Worm (Caenorhabditis elegans): ENCODE results near the gene cec-8.

The cec-8 gene

DNA sequence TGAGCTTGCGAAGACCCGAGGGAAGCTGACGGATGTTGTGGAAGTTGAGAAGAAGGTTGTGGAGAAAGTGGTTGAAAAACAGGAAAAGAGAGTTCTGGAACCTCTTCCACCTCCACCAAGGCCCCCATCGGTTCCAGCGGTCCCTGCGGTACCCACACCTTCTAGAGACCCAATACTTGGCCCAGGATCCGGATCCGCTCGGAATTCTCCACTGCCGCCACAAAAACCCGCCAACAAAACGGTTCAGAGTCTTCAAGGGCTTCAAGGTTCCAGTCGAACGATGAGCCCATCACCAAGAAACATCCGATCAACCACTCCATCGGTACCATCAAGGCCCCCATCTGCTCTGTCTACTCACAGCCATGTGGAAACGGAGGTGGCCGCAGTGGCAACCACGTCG is 7.9 kb downstream of the cec-8 start:
- no peak for TF ChIP-seq nhr-76 (tag; optimal IDR thresholded peaks at IDR 0.05)
- TF ChIP-seq zip-8 (tag; optimal IDR thresholded peaks at IDR 0.05), result no peak
- TF ChIP-seq nhr-237 (tag; optimal IDR thresholded peaks at IDR 0.05), result no peak
- no peak for TF ChIP-seq blmp-1 (tag; optimal IDR thresholded peaks at IDR 0.05)
- no peak for TF ChIP-seq hlh-1 (tag; optimal IDR thresholded peaks at IDR 0.05)
- no peak for TF ChIP-seq lin-32 (GFP tag; optimal IDR thresholded peaks at IDR 0.05)
- no peak for TF ChIP-seq bed-3 (GFP tag; optimal IDR thresholded peaks at IDR 0.05)
- TF ChIP-seq sem-2 (GFP tag; optimal IDR thresholded peaks at IDR 0.05), result no peak
- no peak for TF ChIP-seq ztf-11 (tag; optimal IDR thresholded peaks at IDR 0.05)
- TF ChIP-seq lin-13 (tag; optimal IDR thresholded peaks at IDR 0.05), result no peak
- no peak for TF ChIP-seq unc-120 (tag; optimal IDR thresholded peaks at IDR 0.05; ENCODE audit: poor library complexity, severe bottlenecking)
- TF ChIP-seq mls-2 (tag; optimal IDR thresholded peaks at IDR 0.05), result no peak
- TF ChIP-seq ham-2 (GFP tag; optimal IDR thresholded peaks at IDR 0.05), result no peak
- TF ChIP-seq flh-1 (GFP tag; optimal IDR thresholded peaks at IDR 0.05), result no peak
- TF ChIP-seq mep-1 (tag; optimal IDR thresholded peaks at IDR 0.05), result no peak
- TF ChIP-seq nhr-12 (tag; optimal IDR thresholded peaks at IDR 0.05), result no peak
- no peak for TF ChIP-seq nhr-2 (tag; optimal IDR thresholded peaks at IDR 0.05)
- no peak for TF ChIP-seq ceh-39 (tag; optimal IDR thresholded peaks at IDR 0.05)
- TF ChIP-seq mab-5 (tag; optimal IDR thresholded peaks at IDR 0.05), result no peak
- TF ChIP-seq lsy-2 (tag; optimal IDR thresholded peaks at IDR 0.05), result no peak

DNA sequence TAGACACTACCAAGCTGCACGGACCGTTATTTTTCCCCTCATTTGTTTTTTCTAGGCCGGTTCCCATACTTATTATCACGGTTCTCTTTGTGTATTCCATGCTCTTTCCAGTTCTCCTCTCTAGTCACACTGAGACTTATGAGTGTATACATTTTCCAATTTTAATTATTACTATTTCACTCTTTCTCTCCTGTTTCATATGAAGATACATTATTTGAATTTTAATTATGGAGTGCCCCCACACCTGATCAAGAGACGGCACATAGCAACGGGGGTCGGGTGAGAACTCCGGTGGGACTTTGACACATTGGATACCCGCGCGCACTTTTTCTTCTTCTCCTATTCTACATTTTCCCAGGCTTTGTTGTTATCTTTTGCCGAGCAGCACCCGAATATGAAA is 10.8 kb downstream of the cec-8 start, which contains the start of gene affl-1:
Gene affl-1, plus strand, starts transcription at position 301 of the 400 bp plus-strand sequence.
- TF ChIP-seq ham-2 (GFP tag; optimal IDR thresholded peaks at IDR 0.05), result no peak
- TF ChIP-seq elt-1 (tag; optimal IDR thresholded peaks at IDR 0.05; ENCODE audit: borderline replicate concordance, insufficient read depth), result no peak
- no peak for TF ChIP-seq unc-62 (GFP tag; optimal IDR thresholded peaks at IDR 0.05)
- no peak for TF ChIP-seq nhr-28 (tag; optimal IDR thresholded peaks at IDR 0.05)
- TF ChIP-seq sem-2 (GFP tag; optimal IDR thresholded peaks at IDR 0.05), result no peak
- TF ChIP-seq lsy-2 (tag; optimal IDR thresholded peaks at IDR 0.05), result no peak
- no peak for TF ChIP-seq nhr-2 (tag; optimal IDR thresholded peaks at IDR 0.05)
- TF ChIP-seq nhr-237 (tag; optimal IDR thresholded peaks at IDR 0.05), result no peak
- no peak for TF ChIP-seq ceh-39 (tag; optimal IDR thresholded peaks at IDR 0.05)
- TF ChIP-seq unc-120 (tag; optimal IDR thresholded peaks at IDR 0.05; ENCODE audit: poor library complexity, severe bottlenecking), result no peak
- TF ChIP-seq M03D4.4 (tag; optimal IDR thresholded peaks at IDR 0.05), result no peak

DNA sequence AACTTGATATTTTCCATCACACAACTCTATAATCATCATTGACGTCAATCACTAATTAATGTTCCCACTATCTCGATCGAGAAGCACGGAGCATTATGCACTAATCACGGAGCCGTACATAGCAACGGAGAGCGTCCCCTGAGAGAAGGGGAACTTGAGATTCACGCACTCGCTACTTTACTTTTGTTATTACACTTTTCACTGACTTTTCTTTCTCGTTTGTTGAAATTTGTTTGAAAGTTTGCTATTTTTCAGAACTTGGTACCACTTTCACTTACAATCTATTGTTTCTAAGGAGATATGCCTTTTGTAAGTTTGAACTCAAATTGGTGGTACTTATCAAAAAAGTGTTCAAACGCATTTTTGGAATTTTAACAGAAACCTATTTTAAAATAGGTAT is 15.0 kb downstream of the cec-8 start, which contains the start of gene Y55B1BR.8:
Gene Y55B1BR.8, plus strand, starts transcription at position 301 of the 400 bp plus-strand sequence.
- TF ChIP-seq snpc-4 (tag; optimal IDR thresholded peaks at IDR 0.05), result no peak
- no peak for TF ChIP-seq elt-1 (tag; optimal IDR thresholded peaks at IDR 0.05; ENCODE audit: borderline replicate concordance, insufficient read depth)
- no peak for TF ChIP-seq lsy-2 (tag; optimal IDR thresholded peaks at IDR 0.05)
- no peak for TF ChIP-seq mep-1 (tag; optimal IDR thresholded peaks at IDR 0.05)

DNA sequence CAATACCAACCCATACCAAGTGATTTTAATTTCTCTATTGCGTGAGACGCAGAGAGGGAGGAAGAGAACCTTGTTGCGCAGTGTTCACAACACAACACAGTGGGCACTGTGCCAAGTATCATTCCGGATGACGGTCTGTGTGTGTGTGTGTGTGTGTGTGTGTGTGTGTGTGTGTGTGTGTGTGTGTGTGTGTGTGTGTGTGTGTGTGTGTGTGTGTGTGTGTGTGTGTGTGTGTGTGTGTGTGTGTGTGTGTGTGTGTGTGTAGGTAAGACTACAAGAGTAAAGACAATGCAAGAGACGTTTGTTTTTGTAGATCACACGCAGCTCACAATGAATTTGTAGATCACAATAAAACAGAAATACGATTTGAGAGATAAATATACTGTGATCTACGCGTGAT is 16.4 kb downstream of the cec-8 start:
- TF ChIP-seq ceh-43 (GFP tag; optimal IDR thresholded peaks at IDR 0.05) (peak; percentile 19), sptf-1 (tag; optimal IDR thresholded peaks at IDR 0.05) (peak; percentile 73), cnd-1 (tag; optimal IDR thresholded peaks at IDR 0.05) (peak; percentile 65), lin-32 (GFP tag; optimal IDR thresholded peaks at IDR 0.05) (peak; percentile 66), drap-1 (GFP tag; optimal IDR thresholded peaks at IDR 0.05) (peak; percentile 60), mls-2 (tag; optimal IDR thresholded peaks at IDR 0.05) (peak; percentile 58), ceh-83 (GFP tag; optimal IDR thresholded peaks at IDR 0.05) (peak; percentile 9), flh-1 (GFP tag; optimal IDR thresholded peaks at IDR 0.05) (peak; percentile 25), ham-2 (GFP tag; optimal IDR thresholded peaks at IDR 0.05) (peak; percentile 15), M03D4.4 (tag; optimal IDR thresholded peaks at IDR 0.05) (peak; percentile 75), sem-2 (GFP tag; optimal IDR thresholded peaks at IDR 0.05) (peak; percentile 53)

DNA sequence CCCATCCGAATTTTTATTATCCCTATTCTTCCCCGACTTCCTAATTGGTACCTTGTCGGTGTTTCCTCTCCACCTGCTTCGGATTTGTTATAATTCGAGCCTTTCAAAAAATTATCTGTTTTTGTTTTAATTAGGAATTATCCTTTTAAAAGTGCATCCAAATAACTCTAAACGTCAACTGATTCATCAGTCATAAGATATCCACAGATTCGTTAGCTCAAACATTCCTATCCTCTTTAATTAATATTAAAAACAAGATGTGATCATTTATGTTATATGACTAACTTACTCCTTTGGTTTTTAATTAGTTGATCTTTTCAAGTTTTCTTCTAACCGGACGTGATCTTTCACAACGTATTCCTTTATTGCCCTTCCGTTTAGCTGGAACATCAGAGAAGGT is 17.7 kb downstream of the cec-8 start:
- TF ChIP-seq blmp-1 (tag; optimal IDR thresholded peaks at IDR 0.05) (no peak), bed-3 (GFP tag; optimal IDR thresholded peaks at IDR 0.05) (no peak), flh-1 (GFP tag; optimal IDR thresholded peaks at IDR 0.05) (no peak), nhr-28 (tag; optimal IDR thresholded peaks at IDR 0.05) (no peak), drap-1 (GFP tag; optimal IDR thresholded peaks at IDR 0.05) (no peak), nhr-12 (tag; optimal IDR thresholded peaks at IDR 0.05) (no peak), ztf-11 (tag; optimal IDR thresholded peaks at IDR 0.05) (no peak), lin-13 (tag; optimal IDR thresholded peaks at IDR 0.05) (no peak), snpc-4 (tag; optimal IDR thresholded peaks at IDR 0.05) (no peak), tbx-8 (GFP tag; optimal IDR thresholded peaks at IDR 0.05) (no peak), nhr-2 (tag; optimal IDR thresholded peaks at IDR 0.05) (no peak), ceh-39 (tag; optimal IDR thresholded peaks at IDR 0.05) (no peak), nhr-76 (tag; optimal IDR thresholded peaks at IDR 0.05) (no peak), nhr-237 (tag; optimal IDR thresholded peaks at IDR 0.05) (no peak), M03D4.4 (tag; optimal IDR thresholded peaks at IDR 0.05) (no peak), sem-2 (GFP tag; optimal IDR thresholded peaks at IDR 0.05) (no peak), unc-120 (tag; optimal IDR thresholded peaks at IDR 0.05; ENCODE audit: poor library complexity, severe bottlenecking) (no peak), zip-8 (tag; optimal IDR thresholded peaks at IDR 0.05) (no peak)

Measured in whole organism, mixed stage, embryonic.